Fruit fly (Drosophila melanogaster): ENCODE measurements around the gene CG10147.

The CG10147 gene

DNA sequence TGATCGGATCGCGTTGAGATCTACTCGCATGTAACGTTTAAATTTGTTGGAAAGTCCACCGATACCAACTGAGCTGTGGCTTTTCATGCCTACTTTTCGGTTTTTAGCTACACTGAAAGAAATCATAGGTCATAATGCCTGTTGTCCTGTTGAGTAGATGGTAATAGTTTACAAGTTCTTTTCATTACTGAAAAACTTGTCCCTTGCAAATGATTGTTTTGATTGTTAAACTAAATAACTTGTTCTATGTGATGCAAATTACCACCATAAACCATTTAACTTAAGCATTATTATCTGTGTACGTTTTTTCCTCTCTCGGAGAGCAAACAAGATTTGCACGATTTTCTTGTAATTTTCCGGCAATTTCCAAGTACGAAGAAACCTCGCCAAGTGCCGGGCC is 34.7 kb downstream of the CG10147 start:
- no peak for TF ChIP-seq brk (GFP tag; optimal IDR thresholded peaks at IDR 0.05)
- no peak for TF ChIP-seq fru (GFP tag; optimal IDR thresholded peaks at IDR 0.05)
- TF ChIP-seq pan (optimal IDR thresholded peaks at IDR 0.05): no peak
- TF ChIP-seq h (GFP tag; optimal IDR thresholded peaks at IDR 0.05): no peak
- no peak for TF ChIP-seq Sp1 (GFP tag; optimal IDR thresholded peaks at IDR 0.05)
- no peak for TF ChIP-seq jim (GFP tag; optimal IDR thresholded peaks at IDR 0.05)
- TF ChIP-seq N (GFP tag; optimal IDR thresholded peaks at IDR 0.05): no peak
- TF ChIP-seq Jra (GFP tag; optimal IDR thresholded peaks at IDR 0.05): no peak
- no peak for TF ChIP-seq Mio (GFP tag; optimal IDR thresholded peaks at IDR 0.05)
- TF ChIP-seq psq (GFP tag; optimal IDR thresholded peaks at IDR 0.05): no peak
- TF ChIP-seq usp (GFP tag; optimal IDR thresholded peaks at IDR 0.05): no peak
- TF ChIP-seq sage (GFP tag; optimal IDR thresholded peaks at IDR 0.05): no peak
- TF ChIP-seq sv (GFP tag; optimal IDR thresholded peaks at IDR 0.05): no peak
- no peak for TF ChIP-seq rgr (GFP tag; optimal IDR thresholded peaks at IDR 0.05)
- no peak for TF ChIP-seq tai (GFP tag; optimal IDR thresholded peaks at IDR 0.05)
- TF ChIP-seq Myc (optimal IDR thresholded peaks at IDR 0.05): no peak
- TF ChIP-seq Dfd (GFP tag; optimal IDR thresholded peaks at IDR 0.05): no peak
- TF ChIP-seq Hr78 (GFP tag; optimal IDR thresholded peaks at IDR 0.05): no peak

DNA sequence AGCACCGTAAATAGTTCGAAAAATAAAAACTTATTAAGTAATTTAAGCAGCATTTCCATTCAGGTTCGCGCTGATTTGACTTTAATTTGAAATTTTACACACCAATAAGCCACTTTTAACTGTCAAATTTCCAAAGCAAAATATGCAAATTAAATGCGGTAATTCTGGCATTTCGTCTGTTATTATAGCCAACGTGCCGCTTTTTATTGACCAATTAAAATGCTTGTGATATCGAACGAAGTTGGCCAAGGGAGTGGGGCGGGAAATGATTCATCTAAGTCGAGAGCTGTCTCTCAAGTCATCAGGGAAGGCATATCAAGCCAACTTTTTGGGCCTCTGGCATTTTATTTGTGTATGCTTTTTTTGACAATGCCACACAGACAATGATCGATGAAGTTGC is 35.9 kb downstream of the CG10147 start:
- TF ChIP-seq jim (GFP tag; optimal IDR thresholded peaks at IDR 0.05) (no peak), brk (GFP tag; optimal IDR thresholded peaks at IDR 0.05) (no peak), Rel (GFP tag; optimal IDR thresholded peaks at IDR 0.05) (no peak), Rel (tag; optimal IDR thresholded peaks at IDR 0.05) (no peak), Myc (optimal IDR thresholded peaks at IDR 0.05) (no peak), Hnf4 (GFP tag; optimal IDR thresholded peaks at IDR 0.05) (no peak), tai (GFP tag; optimal IDR thresholded peaks at IDR 0.05) (no peak), Dif (GFP tag; optimal IDR thresholded peaks at IDR 0.05; ENCODE audit: partially characterized antibody) (no peak), fru (GFP tag; optimal IDR thresholded peaks at IDR 0.05) (no peak), rgr (GFP tag; optimal IDR thresholded peaks at IDR 0.05) (no peak), br (GFP tag; optimal IDR thresholded peaks at IDR 0.05) (no peak), CG9705 (GFP tag; optimal IDR thresholded peaks at IDR 0.05) (no peak), pan (optimal IDR thresholded peaks at IDR 0.05) (no peak), foxo (GFP tag; optimal IDR thresholded peaks at IDR 0.05) (no peak), dsf (GFP tag; optimal IDR thresholded peaks at IDR 0.05; ENCODE audit: borderline replicate concordance) (no peak), Sp1 (GFP tag; optimal IDR thresholded peaks at IDR 0.05) (no peak), Jra (GFP tag; optimal IDR thresholded peaks at IDR 0.05) (no peak)

DNA sequence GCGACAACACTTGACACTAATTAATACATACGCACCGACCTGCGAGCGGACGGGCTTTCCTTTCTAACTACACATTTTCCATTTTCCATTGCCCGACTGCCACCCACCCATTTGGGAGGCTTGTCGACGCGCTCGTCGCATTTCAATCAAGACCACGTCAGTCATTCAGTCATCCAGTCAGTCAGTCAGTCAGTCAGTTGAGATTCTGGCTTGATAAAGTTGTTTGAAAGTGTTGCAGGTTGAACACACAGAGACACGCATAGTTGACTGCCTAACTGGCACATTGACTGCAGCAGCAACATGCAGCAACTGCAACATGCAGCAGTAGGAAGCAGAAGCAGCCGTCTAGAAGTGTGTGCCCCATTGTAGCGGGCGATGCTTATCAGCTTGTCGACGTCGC is 36.7 kb downstream of the CG10147 start:
- TF ChIP-seq brk (GFP tag; optimal IDR thresholded peaks at IDR 0.05) (no peak), woc (GFP tag; optimal IDR thresholded peaks at IDR 0.05) (no peak), jim (GFP tag; optimal IDR thresholded peaks at IDR 0.05) (no peak), GATAd (GFP tag; optimal IDR thresholded peaks at IDR 0.05) (no peak), sv (GFP tag; optimal IDR thresholded peaks at IDR 0.05) (no peak), dl (GFP tag; optimal IDR thresholded peaks at IDR 0.05; ENCODE audit: insufficient read depth in 1 of 2, partially characterized antibody in 2 of 2) (no peak), Mio (GFP tag; optimal IDR thresholded peaks at IDR 0.05) (no peak), sage (GFP tag; optimal IDR thresholded peaks at IDR 0.05) (no peak), tai (GFP tag; optimal IDR thresholded peaks at IDR 0.05) (no peak), Rel (GFP tag; optimal IDR thresholded peaks at IDR 0.05) (no peak), Rel (tag; optimal IDR thresholded peaks at IDR 0.05) (no peak), usp (GFP tag; optimal IDR thresholded peaks at IDR 0.05) (no peak), Vsx2 (GFP tag; optimal IDR thresholded peaks at IDR 0.05; ENCODE audit: partially characterized antibody) (no peak), Sp1 (GFP tag; optimal IDR thresholded peaks at IDR 0.05) (no peak)

DNA sequence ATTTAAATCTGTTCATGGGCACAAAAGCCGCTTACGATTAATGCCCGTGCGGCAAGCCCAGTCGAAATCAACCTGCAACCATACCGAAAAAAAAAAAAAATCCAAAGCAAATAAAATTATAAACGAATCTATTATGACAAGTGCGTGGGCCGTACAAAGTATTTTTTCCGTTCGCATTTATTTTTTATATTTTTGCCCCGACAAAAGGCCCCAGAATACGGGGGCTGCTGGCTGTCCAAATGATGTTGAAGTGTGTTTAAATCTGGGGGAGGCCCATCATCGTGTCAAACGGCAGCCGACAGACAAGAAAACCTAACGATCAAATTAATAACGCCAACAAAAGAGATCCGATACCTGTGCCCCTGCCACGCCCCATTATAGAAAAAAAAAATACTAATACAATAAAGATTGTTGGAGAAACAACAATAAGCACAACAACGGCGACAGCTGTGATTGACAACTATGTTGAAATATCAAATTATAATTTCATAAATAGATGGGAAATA is 39.0 kb downstream of the CG10147 start:
- TF ChIP-seq tai (GFP tag; optimal IDR thresholded peaks at IDR 0.05): no peak
- no peak for TF ChIP-seq ey (GFP tag; optimal IDR thresholded peaks at IDR 0.05)
- TF ChIP-seq jim (GFP tag; optimal IDR thresholded peaks at IDR 0.05): no peak
- TF ChIP-seq Abd-B (GFP tag; optimal IDR thresholded peaks at IDR 0.05): no peak
- no peak for TF ChIP-seq Hr78 (GFP tag; optimal IDR thresholded peaks at IDR 0.05)
- TF ChIP-seq dmrt93B (GFP tag; optimal IDR thresholded peaks at IDR 0.05): no peak

DNA sequence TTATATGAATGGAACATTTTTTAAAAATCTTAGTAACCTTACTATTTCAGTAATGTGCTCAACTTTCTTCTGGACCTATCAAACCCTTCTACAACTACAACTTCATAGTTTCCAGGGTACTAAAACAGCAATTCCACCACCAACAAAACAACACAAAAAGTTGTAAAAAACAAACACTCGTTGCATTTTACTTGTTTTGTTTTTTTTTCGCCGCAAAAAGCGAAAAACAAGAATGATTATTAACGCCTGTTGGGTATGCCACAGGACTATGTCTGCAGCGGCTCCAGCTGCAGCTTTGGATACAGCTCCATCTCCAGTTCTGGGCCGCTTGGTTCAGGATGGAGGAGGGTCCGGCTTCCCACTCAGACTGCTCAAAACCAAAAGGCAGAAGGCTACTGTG is 40.5 kb downstream of the CG10147 start:
- TF ChIP-seq Abd-B (GFP tag; optimal IDR thresholded peaks at IDR 0.05) (no peak), tai (GFP tag; optimal IDR thresholded peaks at IDR 0.05) (no peak), Myc (optimal IDR thresholded peaks at IDR 0.05) (no peak), CrebA (GFP tag; optimal IDR thresholded peaks at IDR 0.05; ENCODE audit: borderline replicate concordance) (no peak), Hr78 (GFP tag; optimal IDR thresholded peaks at IDR 0.05) (no peak), usp (GFP tag; optimal IDR thresholded peaks at IDR 0.05) (no peak), Vsx2 (GFP tag; optimal IDR thresholded peaks at IDR 0.05; ENCODE audit: partially characterized antibody) (no peak), HLH106 (tag; optimal IDR thresholded peaks at IDR 0.05) (no peak), sv (GFP tag; optimal IDR thresholded peaks at IDR 0.05) (no peak), woc (GFP tag; optimal IDR thresholded peaks at IDR 0.05) (no peak), sage (GFP tag; optimal IDR thresholded peaks at IDR 0.05) (no peak), Dfd (GFP tag; optimal IDR thresholded peaks at IDR 0.05) (no peak), Rel (GFP tag; optimal IDR thresholded peaks at IDR 0.05) (no peak), Rel (tag; optimal IDR thresholded peaks at IDR 0.05) (no peak), OdsH (GFP tag; optimal IDR thresholded peaks at IDR 0.05) (no peak), foxo (GFP tag; optimal IDR thresholded peaks at IDR 0.05) (no peak), N (GFP tag; optimal IDR thresholded peaks at IDR 0.05) (no peak)
